Fruit fly (Drosophila melanogaster) whole organism, adult: Measurements from ENCODE around the gene CG13314.
A peak's percentile ranks its signal among the peaks of the same experiment; 100 is the strongest.

Experiments used
- CG11617 ChIP-seq: fragments of 200-800 bp; sonication (Bioruptor generic); optimal IDR thresholded peaks from 2 replicates; lab custom pipeline; 2017; ENCODE audit warnings: mild to moderate bottlenecking, missing biosample characterization, missing genetic modification reagents, missing genetic modification characterization
- CG12768 ChIP-seq: fragments of 200-800 bp; sonication (Bioruptor generic); optimal IDR thresholded peaks from 2 replicates; lab custom pipeline; 2017; ENCODE audit warnings: missing biosample characterization, missing genetic modification characterization, mild to moderate bottlenecking, moderate library complexity, missing genetic modification reagents
- CG14711 ChIP-seq: fragments of 200-800 bp; sonication (Bioruptor generic); optimal IDR thresholded peaks from 2 replicates; lab custom pipeline; 2018; ENCODE audit warnings: missing biosample characterization, mild to moderate bottlenecking, missing genetic modification characterization, moderate library complexity
- CG1620 ChIP-seq: fragments of 200-800 bp; sonication (Bioruptor generic); optimal IDR thresholded peaks from 2 replicates; lab custom pipeline; 2016; ENCODE audit warnings: missing biosample characterization, missing genetic modification characterization
- CG33017 ChIP-seq: fragments of 200-800 bp; sonication (Bioruptor generic); optimal IDR thresholded peaks from 2 replicates; lab custom pipeline; 2018; ENCODE audit warnings: missing biosample characterization, mild to moderate bottlenecking, missing genetic modification characterization, moderate library complexity
- CG5204 ChIP-seq: fragments of 200-800 bp; sonication (Bioruptor generic); optimal IDR thresholded peaks from 2 replicates; lab custom pipeline; 2016; ENCODE audit warnings: missing biosample characterization, missing genetic modification characterization
- CG7045 ChIP-seq: fragments of 200-800 bp; sonication (Bioruptor generic); optimal IDR thresholded peaks from 2 replicates; lab custom pipeline; 2017; ENCODE audit warnings: missing biosample characterization, mild to moderate bottlenecking, missing genetic modification characterization
- CG7101 ChIP-seq: fragments of 200-800 bp; sonication (Bioruptor generic); optimal IDR thresholded peaks from 2 replicates; lab custom pipeline; 2018; ENCODE audit warnings: missing biosample characterization, mild to moderate bottlenecking, missing genetic modification characterization, moderate library complexity
- Clk ChIP-seq: fragments of 200-800 bp; sonication (Bioruptor generic); optimal IDR thresholded peaks from 2 replicates; lab custom pipeline; 2017; ENCODE audit warnings: missing biosample characterization, missing genetic modification characterization
- Crg-1 ChIP-seq: fragments of 200-800 bp; sonication (Bioruptor generic); optimal IDR thresholded peaks from 2 replicates; lab custom pipeline; 2016; ENCODE audit warnings: missing biosample characterization, missing genetic modification characterization
- Hr96 ChIP-seq: fragments of 200-800 bp; sonication (Bioruptor generic); optimal IDR thresholded peaks from 2 replicates; lab custom pipeline; 2016; ENCODE audit warnings: missing biosample characterization, missing genetic modification characterization
- Mnt ChIP-seq: fragments of 200-800 bp; sonication (Bioruptor generic); optimal IDR thresholded peaks from 2 replicates; lab custom pipeline; 2016; ENCODE audit warnings: missing biosample characterization, mild to moderate bottlenecking, missing genetic modification characterization
- bab1 ChIP-seq: fragments of 200-800 bp; sonication (Bioruptor generic); optimal IDR thresholded peaks from 3 replicates; lab custom pipeline; 2019; ENCODE audit warnings: missing biosample characterization, mild to moderate bottlenecking, missing genetic modification characterization, moderate library complexity
- cic ChIP-seq: fragments of 200-800 bp; sonication (Bioruptor generic); optimal IDR thresholded peaks from 2 replicates; lab custom pipeline; 2017; ENCODE audit warnings: missing biosample characterization, mild to moderate bottlenecking, missing genetic modification characterization, moderate library complexity
- cnc ChIP-seq, 2 experiments: fragments of >200 bp; optimal IDR thresholded peaks; 2 replicates each; lab custom pipeline; 2017
- kay ChIP-seq: fragments of 200-800 bp; sonication (Bioruptor generic); peaks from one replicate; lab custom pipeline; 2016; ENCODE audit warnings: missing biosample characterization, missing genetic modification characterization, borderline replicate concordance
- ovo ChIP-seq: fragments of 200-800 bp; sonication (Bioruptor generic); optimal IDR thresholded peaks from 2 replicates; lab custom pipeline; 2016; ENCODE audit warnings: missing biosample characterization, missing genetic modification characterization
- pad ChIP-seq: fragments of 200-800 bp; sonication (Bioruptor generic); optimal IDR thresholded peaks from 3 replicates; lab custom pipeline; 2017; ENCODE audit warnings: missing biosample characterization, missing genetic modification characterization, mild to moderate bottlenecking, moderate library complexity, missing genetic modification reagents
- tj ChIP-seq: fragments of 200-800 bp; sonication (Bioruptor generic); optimal IDR thresholded peaks from 3 replicates; lab custom pipeline; 2017; ENCODE audit warnings: missing biosample characterization, mild to moderate bottlenecking, missing genetic modification characterization, moderate library complexity
- toe ChIP-seq: fragments of 200-800 bp; sonication (Bioruptor generic); optimal IDR thresholded peaks from 2 replicates; lab custom pipeline; 2016; ENCODE audit warnings: missing biosample characterization, missing genetic modification characterization

CG13314 gene

dm6 chr3L:8978678-8979413, 2.7 kb upstream of the CG13314 start:
- no peak for TF ChIP-seq CG1620 (GFP tag; lab: Kevin White, UChicago)
- no peak for TF ChIP-seq kay (GFP tag; lab: Kevin White, UChicago)
- TF ChIP-seq CG7101 (tag; lab: Kevin White, UChicago): peak; percentile 66
- no peak for TF ChIP-seq ovo (GFP tag; lab: Kevin White, UChicago)
- TF ChIP-seq Clk (GFP tag; lab: Kevin White, UChicago): no peak
- peak; percentile 20 for TF ChIP-seq Crg-1
- peak; percentile 51 for TF ChIP-seq CG14711 (tag; lab: Kevin White, UChicago)
- peak; percentile 83 for TF ChIP-seq CG33017 (tag; lab: Kevin White, UChicago)
- peak; percentile 6 for TF ChIP-seq Mnt (GFP tag; lab: Kevin White, UChicago)
- no peak for TF ChIP-seq CG5204
- no peak for TF ChIP-seq Hr96 (GFP tag; lab: Kevin White, UChicago)
- TF ChIP-seq bab1 (GFP tag; lab: Kevin White, UChicago): peak; percentile 38
- peak; percentile 36 for TF ChIP-seq CG11617 (GFP tag; lab: Kevin White, UChicago)
- no peak for TF ChIP-seq cnc (optimal IDR thresholded peaks at IDR 0.05; lab: Kevin White, UChicago)
- peak; percentile 31 for TF ChIP-seq CG12768 (GFP tag; lab: Kevin White, UChicago)
- TF ChIP-seq CG7045: peak; percentile 53
- TF ChIP-seq tj (GFP tag; lab: Kevin White, UChicago): peak; percentile 21
- TF ChIP-seq pad (GFP tag; lab: Kevin White, UChicago): no peak
- peak; percentile 98 for TF ChIP-seq cic (GFP tag; lab: Kevin White, UChicago)
- TF ChIP-seq toe: no peak

dm6 chr3L:8979780-8980179, 1.8 kb upstream of the CG13314 start, which contains the start of gene CG5644:
CG5644 (minus strand) TSS chr3L:8979880.
- no peak for TF ChIP-seq Crg-1
- no peak for TF ChIP-seq cic (GFP tag; lab: Kevin White, UChicago)
- TF ChIP-seq CG11617 (GFP tag; lab: Kevin White, UChicago): no peak
- TF ChIP-seq cnc (optimal IDR thresholded peaks at IDR 0.05; lab: Kevin White, UChicago): no peak
- peak; percentile 0 for TF ChIP-seq tj (GFP tag; lab: Kevin White, UChicago)
- no peak for TF ChIP-seq kay (GFP tag; lab: Kevin White, UChicago)
- no peak for TF ChIP-seq pad (GFP tag; lab: Kevin White, UChicago)

dm6 chr3L:8982044-8982443, 449 bp downstream of the CG13314 start:
- TF ChIP-seq pad (GFP tag; lab: Kevin White, UChicago) (no peak), Clk (GFP tag; lab: Kevin White, UChicago) (no peak), cic (GFP tag; lab: Kevin White, UChicago) (no peak), Crg-1 (no peak), CG11617 (GFP tag; lab: Kevin White, UChicago) (no peak), CG7101 (tag; lab: Kevin White, UChicago) (no peak), CG12768 (GFP tag; lab: Kevin White, UChicago) (no peak), Mnt (GFP tag; lab: Kevin White, UChicago) (no peak), CG5204 (no peak), ovo (GFP tag; lab: Kevin White, UChicago) (no peak), bab1 (GFP tag; lab: Kevin White, UChicago) (no peak), Hr96 (GFP tag; lab: Kevin White, UChicago) (no peak), cnc (optimal IDR thresholded peaks at IDR 0.05; lab: Kevin White, UChicago) (no peak), CG1620 (GFP tag; lab: Kevin White, UChicago) (no peak), tj (GFP tag; lab: Kevin White, UChicago) (no peak), kay (GFP tag; lab: Kevin White, UChicago) (no peak), CG14711 (tag; lab: Kevin White, UChicago) (no peak)

- TF ChIP-seq bab1 (GFP tag; lab: Kevin White, UChicago) (no peak), CG7101 (tag; lab: Kevin White, UChicago) (no peak), tj (GFP tag; lab: Kevin White, UChicago) (peak; percentile 25), CG11617 (GFP tag; lab: Kevin White, UChicago) (peak; percentile 28), pad (GFP tag; lab: Kevin White, UChicago) (no peak), cnc (optimal IDR thresholded peaks at IDR 0.05; lab: Kevin White, UChicago) (no peak), CG12768 (GFP tag; lab: Kevin White, UChicago) (peak; percentile 41), Crg-1 (peak; percentile 19), CG5204 (no peak), cic (GFP tag; lab: Kevin White, UChicago) (peak; percentile 79), kay (GFP tag; lab: Kevin White, UChicago) (peak; percentile 7), CG7045 (peak; percentile 60), CG33017 (tag; lab: Kevin White, UChicago) (peak; percentile 58), Hr96 (GFP tag; lab: Kevin White, UChicago) (peak; percentile 8), Mnt (GFP tag; lab: Kevin White, UChicago) (peak; percentile 37), CG14711 (tag; lab: Kevin White, UChicago) (peak; percentile 89)
These were observed 3.7 kb downstream of the CG13314 start for dm6 chr3L:8985132-8985847.

dm6 chr3L:8985848-8986320, 4.3 kb downstream of the CG13314 start, which contains the start of gene Galk:
Galk (minus strand) TSS chr3L:8986091.
- TF ChIP-seq Hr96 (GFP tag; lab: Kevin White, UChicago) (no peak), CG12768 (GFP tag; lab: Kevin White, UChicago) (peak; percentile 44), CG33017 (tag; lab: Kevin White, UChicago) (peak; percentile 70), CG5204 (peak; percentile 64), Clk (GFP tag; lab: Kevin White, UChicago) (peak; percentile 13), tj (GFP tag; lab: Kevin White, UChicago) (peak; percentile 25), Mnt (GFP tag; lab: Kevin White, UChicago) (peak; percentile 45), CG1620 (GFP tag; lab: Kevin White, UChicago) (peak; percentile 28), Crg-1 (peak; percentile 5), CG11617 (GFP tag; lab: Kevin White, UChicago) (no peak), bab1 (GFP tag; lab: Kevin White, UChicago) (no peak), CG14711 (tag; lab: Kevin White, UChicago) (no peak), CG7101 (tag; lab: Kevin White, UChicago) (peak; percentile 59), pad (GFP tag; lab: Kevin White, UChicago) (no peak), toe (no peak), kay (GFP tag; lab: Kevin White, UChicago) (no peak), cnc (optimal IDR thresholded peaks at IDR 0.05; lab: Kevin White, UChicago) (no peak), cic (GFP tag; lab: Kevin White, UChicago) (peak; percentile 29), ovo (GFP tag; lab: Kevin White, UChicago) (peak; percentile 22), CG7045 (no peak)
